Fruit fly (Drosophila melanogaster): ENCODE data around the gene CG42857.

The CG42857 gene

DNA sequence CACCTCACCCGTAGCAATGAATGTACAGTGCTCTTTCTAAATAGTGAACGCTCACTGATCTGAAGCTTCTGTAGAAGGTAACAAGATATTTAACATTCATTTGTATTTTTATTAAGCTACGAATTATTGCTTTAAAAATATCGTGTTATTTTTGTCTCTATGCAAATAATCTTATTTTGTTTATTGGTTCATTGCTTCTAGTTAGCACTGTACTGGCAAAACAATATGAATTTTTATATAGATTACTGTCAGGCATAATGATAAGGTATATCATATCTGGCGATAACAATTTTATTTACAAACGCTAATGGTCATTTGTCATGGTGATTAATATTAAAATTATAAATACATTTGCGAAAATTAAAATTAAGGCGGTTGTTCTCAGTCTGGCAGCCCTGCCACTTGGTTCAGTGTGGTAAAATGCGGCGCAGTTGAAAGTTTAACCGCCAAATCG, 49.4 kb downstream of the CG42857 start, which contains the start of gene CG9471 (continued):
- peak; percentile 87 for TF ChIP-seq CG15601 (tag; optimal IDR thresholded peaks at IDR 0.05)
- TF ChIP-seq Dll (GFP tag; IDR thresholded peaks at IDR 0.05; ENCODE audit: partially characterized antibody), result no peak
- peak; percentile 92 for TF ChIP-seq CG11695 (GFP tag; IDR thresholded peaks at IDR 0.05)
- TF ChIP-seq al (GFP tag; IDR thresholded peaks at IDR 0.05), result peak; percentile 87
- TF ChIP-seq CG12071 (GFP tag; optimal IDR thresholded peaks at IDR 0.05), result peak; percentile 88
- TF ChIP-seq psq (GFP tag; optimal IDR thresholded peaks at IDR 0.05), result peak; percentile 57
- peak; percentile 96 for TF ChIP-seq Ptx1 (GFP tag; IDR thresholded peaks at IDR 0.05)
- TF ChIP-seq B-H1 (GFP tag; IDR thresholded peaks at IDR 0.05), result peak; percentile 90
- peak; percentile 95 for TF ChIP-seq mam (GFP tag; optimal IDR thresholded peaks at IDR 0.05)
- TF ChIP-seq CG30431 (GFP tag; optimal IDR thresholded peaks at IDR 0.05), result peak; percentile 72
- peak; percentile 85; the same call in 2 of the 3 replicates for TF ChIP-seq otp (GFP tag; IDR thresholded peaks at IDR 0.05)
- TF ChIP-seq scrt (GFP tag; optimal IDR thresholded peaks at IDR 0.05), result peak; percentile 80
- no peak for TF ChIP-seq sna (GFP tag; IDR thresholded peaks at IDR 0.05; ENCODE audit: partially characterized antibody)
- peak; percentile 98 for TF ChIP-seq row (GFP tag; IDR thresholded peaks at IDR 0.05)
- peak; percentile 81 for TF ChIP-seq rib (GFP tag; IDR thresholded peaks at IDR 0.05)
- peak; percentile 90 for TF ChIP-seq trem (tag; optimal IDR thresholded peaks at IDR 0.05)
- TF ChIP-seq ase (GFP tag; IDR thresholded peaks at IDR 0.05), result peak; percentile 91
- peak; percentile 63 for TF ChIP-seq YL-1 (GFP tag; optimal IDR thresholded peaks at IDR 0.05)
- TF ChIP-seq Stat92E (GFP tag; optimal IDR thresholded peaks at IDR 0.05), result peak in 1 of 3 experiments; percentile 71
- peak; percentile 82 for TF ChIP-seq CG9437 (GFP tag; optimal IDR thresholded peaks at IDR 0.05)
- peak in 1 of 2 experiments; percentile 38 for TF ChIP-seq crp (GFP tag; optimal IDR thresholded peaks at IDR 0.05)
- peak; percentile 92 for TF ChIP-seq fd96Cb (tag; optimal IDR thresholded peaks at IDR 0.05)
- no peak for TF ChIP-seq CG1832 (GFP tag; optimal IDR thresholded peaks at IDR 0.05)
- TF ChIP-seq CG13123 (GFP tag; optimal IDR thresholded peaks at IDR 0.05), result peak; percentile 83
- peak; percentile 91 for TF ChIP-seq CG32772 (GFP tag; IDR thresholded peaks at IDR 0.05)
- peak; percentile 90 for TF ChIP-seq Abd-B (GFP tag; optimal IDR thresholded peaks at IDR 0.05)
- peak; percentile 86 for TF ChIP-seq corto (GFP tag; optimal IDR thresholded peaks at IDR 0.05)
- TF ChIP-seq sim (GFP tag; IDR thresholded peaks at IDR 0.05), result peak; percentile 73
- TF ChIP-seq dpn (GFP tag; optimal IDR thresholded peaks at IDR 0.05), result peak; percentile 90 to 93
- no peak for TF ChIP-seq hkb (optimal IDR thresholded peaks at IDR 0.05)
- TF ChIP-seq hkb (GFP tag; IDR thresholded peaks at IDR 0.05), result peak; percentile 95
- TF ChIP-seq CG4707 (GFP tag; optimal IDR thresholded peaks at IDR 0.05), result peak; percentile 73
- peak; percentile 83 for TF ChIP-seq odd (GFP tag; optimal IDR thresholded peaks at IDR 0.05)
- peak; percentile 72 for TF ChIP-seq en (GFP tag; optimal IDR thresholded peaks at IDR 0.05)
- peak; percentile 82 for TF ChIP-seq CG18764 (GFP tag; optimal IDR thresholded peaks at IDR 0.05)
- peak; percentile 89 for TF ChIP-seq CG2889 (GFP tag; IDR thresholded peaks at IDR 0.05)
- TF ChIP-seq fd3F (GFP tag; optimal IDR thresholded peaks at IDR 0.05), result peak; percentile 89
- TF ChIP-seq gem (tag; optimal IDR thresholded peaks at IDR 0.05), result peak; percentile 95
- peak; percentile 73 for TF ChIP-seq pb (GFP tag; optimal IDR thresholded peaks at IDR 0.05)
- peak; percentile 92 for TF ChIP-seq lmd (GFP tag; IDR thresholded peaks at IDR 0.05)
- peak; percentile 94 for TF ChIP-seq CG10543 (GFP tag; optimal IDR thresholded peaks at IDR 0.05)
- peak; percentile 88 for TF ChIP-seq CG6765 (GFP tag; optimal IDR thresholded peaks at IDR 0.05)
- peak; percentile 97 for TF ChIP-seq Ets65A (GFP tag)
- peak; percentile 85 for TF ChIP-seq CG6683 (GFP tag; optimal IDR thresholded peaks at IDR 0.05)
- TF ChIP-seq seq (GFP tag; IDR thresholded peaks at IDR 0.05), result peak; percentile 92
- TF ChIP-seq CG14710 (tag; optimal IDR thresholded peaks at IDR 0.05), result peak; percentile 86
- TF ChIP-seq CoRest (tag; optimal IDR thresholded peaks at IDR 0.05), result peak; percentile 91
- TF ChIP-seq gce (GFP tag; IDR thresholded peaks at IDR 0.05), result peak; percentile 80; the same call in 2 of the 3 replicates
- TF ChIP-seq Vsx1 (GFP tag; optimal IDR thresholded peaks at IDR 0.05), result peak; percentile 74
- TF ChIP-seq CG2199 (GFP tag; IDR thresholded peaks at IDR 0.05), result 0 out of 3 replicates have a peak, but pooled peaks have one; percentile 52

Data from whole organism, embryonic.